Fruit fly (Drosophila melanogaster) whole organism, adult: ENCODE measurements around the gene tai.

Experiments
- CG11617 ChIP-seq: fragments of 200-800 bp; sonication (Bioruptor generic); optimal IDR thresholded peaks from 2 replicates; lab custom pipeline; 2017; ENCODE audit warnings: mild to moderate bottlenecking, missing biosample characterization, missing genetic modification reagents, missing genetic modification characterization
- CG12768 ChIP-seq: fragments of 200-800 bp; sonication (Bioruptor generic); optimal IDR thresholded peaks from 2 replicates; lab custom pipeline; 2017; ENCODE audit warnings: missing biosample characterization, missing genetic modification characterization, mild to moderate bottlenecking, moderate library complexity, missing genetic modification reagents
- CG33017 ChIP-seq: fragments of 200-800 bp; sonication (Bioruptor generic); optimal IDR thresholded peaks from 2 replicates; lab custom pipeline; 2018; ENCODE audit warnings: missing biosample characterization, mild to moderate bottlenecking, missing genetic modification characterization, moderate library complexity
- CG7045 ChIP-seq: fragments of 200-800 bp; sonication (Bioruptor generic); optimal IDR thresholded peaks from 2 replicates; lab custom pipeline; 2017; ENCODE audit warnings: missing biosample characterization, mild to moderate bottlenecking, missing genetic modification characterization
- Crg-1 ChIP-seq: fragments of 200-800 bp; sonication (Bioruptor generic); optimal IDR thresholded peaks from 2 replicates; lab custom pipeline; 2016; ENCODE audit warnings: missing biosample characterization, missing genetic modification characterization
- Hr96 ChIP-seq: fragments of 200-800 bp; sonication (Bioruptor generic); optimal IDR thresholded peaks from 2 replicates; lab custom pipeline; 2016; ENCODE audit warnings: missing biosample characterization, missing genetic modification characterization
- pad ChIP-seq: fragments of 200-800 bp; sonication (Bioruptor generic); optimal IDR thresholded peaks from 3 replicates; lab custom pipeline; 2017; ENCODE audit warnings: missing biosample characterization, missing genetic modification characterization, mild to moderate bottlenecking, moderate library complexity, missing genetic modification reagents
- tj ChIP-seq: fragments of 200-800 bp; sonication (Bioruptor generic); optimal IDR thresholded peaks from 3 replicates; lab custom pipeline; 2017; ENCODE audit warnings: missing biosample characterization, mild to moderate bottlenecking, missing genetic modification characterization, moderate library complexity
- toe ChIP-seq: fragments of 200-800 bp; sonication (Bioruptor generic); optimal IDR thresholded peaks from 2 replicates; lab custom pipeline; 2016; ENCODE audit warnings: missing biosample characterization, missing genetic modification characterization

- TF ChIP-seq pad = no peak
- TF ChIP-seq tj = no peak
- TF ChIP-seq toe (GFP tag; lab: Kevin White, UChicago) = no peak
- no peak for TF ChIP-seq CG11617
- TF ChIP-seq Crg-1 (GFP tag; lab: Kevin White, UChicago) = no peak
- TF ChIP-seq CG7045 (GFP tag; lab: Kevin White, UChicago) = no peak
- TF ChIP-seq Hr96 = no peak
- no peak for TF ChIP-seq CG12768 (GFP tag; lab: Kevin White, UChicago)
- no peak for TF ChIP-seq CG33017 (tag; lab: Kevin White, UChicago)
Observed at dm6 chr2L:9120475-9121309, 45.9 kb upstream of the tai start.
